Fruit fly (Drosophila melanogaster): Measurements from ENCODE around the gene Ugt303A1.

Ugt303A1 gene

DNA sequence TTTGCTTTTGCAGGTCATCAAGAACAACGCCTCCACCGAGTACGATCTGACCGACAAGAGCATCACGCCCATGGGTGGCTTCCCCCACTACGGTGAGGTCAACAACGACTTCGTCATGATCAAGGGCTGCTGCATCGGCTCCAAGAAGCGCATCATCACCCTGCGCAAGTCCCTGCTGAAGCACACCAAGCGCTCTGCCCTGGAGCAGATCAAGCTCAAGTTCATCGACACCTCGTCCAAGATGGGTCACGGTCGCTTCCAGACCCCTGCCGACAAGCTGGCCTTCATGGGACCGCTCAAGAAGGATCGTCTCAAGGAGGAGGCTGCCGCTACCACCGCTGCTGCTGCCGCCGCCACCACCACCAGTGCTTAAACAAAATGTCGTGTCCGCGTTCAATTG is 49.1 kb downstream of the Ugt303A1 start:
- TF ChIP-seq sima (GFP tag; optimal IDR thresholded peaks at IDR 0.05) = no peak
- TF ChIP-seq Bgb (GFP tag; IDR thresholded peaks at IDR 0.05; ENCODE audit: partially characterized antibody) = 0 out of 2 replicates have a peak, but pooled peaks have one; percentile 35
- TF ChIP-seq Med (GFP tag) = peak; percentile 59
- peak; percentile 91 for TF ChIP-seq Ets65A (GFP tag)

DNA sequence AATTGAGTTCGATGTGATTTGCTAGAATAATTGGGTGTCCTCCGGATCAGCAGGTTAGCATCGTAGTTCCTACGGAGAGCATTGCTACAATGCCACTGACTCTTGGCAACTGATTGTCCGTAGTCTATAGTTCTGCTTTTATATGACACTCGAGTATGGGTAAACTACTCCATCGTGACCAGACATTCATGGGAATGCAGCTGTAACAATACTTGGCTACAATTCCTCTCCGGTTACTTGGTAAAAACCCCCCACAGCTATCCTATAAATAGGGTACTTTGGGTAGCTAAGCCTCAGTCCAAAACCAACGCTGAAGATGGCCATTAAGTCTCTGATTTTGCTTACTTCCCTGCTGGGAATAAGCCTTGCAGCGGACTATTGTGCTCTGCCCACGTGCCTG is 49.9 kb downstream of the Ugt303A1 start, which contains the start of gene scpr-C:
Gene scpr-C (plus strand): TSS at position 301 of the 400 bp plus-strand sequence.
- TF ChIP-seq zfh2 (GFP tag; optimal IDR thresholded peaks at IDR 0.05) = no peak
- no peak for TF ChIP-seq dmrt99B (tag; optimal IDR thresholded peaks at IDR 0.05)
- no peak for TF ChIP-seq CG13775 (GFP tag; optimal IDR thresholded peaks at IDR 0.05)
- no peak for TF ChIP-seq lbe (GFP tag; optimal IDR thresholded peaks at IDR 0.05)
- peak; percentile 41; the same call in 1 of the 2 replicates for TF ChIP-seq chm (GFP tag; IDR thresholded peaks at IDR 0.05)
- no peak for TF ChIP-seq Hsf (GFP tag; optimal IDR thresholded peaks at IDR 0.05)
- no peak for TF ChIP-seq peb (GFP tag; IDR thresholded peaks at IDR 0.05)
- peak; percentile 14; the same call in 1 of the 2 replicates for TF ChIP-seq sob (GFP tag; IDR thresholded peaks at IDR 0.05)
- TF ChIP-seq CG34376 (GFP tag; optimal IDR thresholded peaks at IDR 0.05) = no peak
- peak; percentile 76 for TF ChIP-seq Med (GFP tag)
- no peak for TF ChIP-seq corto (GFP tag; optimal IDR thresholded peaks at IDR 0.05)
- TF ChIP-seq dmrt11E (tag; optimal IDR thresholded peaks at IDR 0.05) = no peak
- no peak for TF ChIP-seq ase (GFP tag; IDR thresholded peaks at IDR 0.05)
- TF ChIP-seq Fer2 (tag; optimal IDR thresholded peaks at IDR 0.05) = no peak
- no peak for TF ChIP-seq stwl (tag; optimal IDR thresholded peaks at IDR 0.05)
- TF ChIP-seq lov (optimal IDR thresholded peaks at IDR 0.05) = no peak
- no peak for TF ChIP-seq lov (GFP tag; IDR thresholded peaks at IDR 0.05)
- 0 out of 2 replicates have a peak, but pooled peaks have one; percentile 17 for TF ChIP-seq CG42726 (GFP tag; IDR thresholded peaks at IDR 0.05; ENCODE audit: partially characterized antibody)
- 0 out of 2 replicates have a peak, but pooled peaks have one; percentile 13 for TF ChIP-seq CG16779 (GFP tag; IDR thresholded peaks at IDR 0.05)
- no peak for TF ChIP-seq pb (GFP tag; optimal IDR thresholded peaks at IDR 0.05)
- TF ChIP-seq h (optimal IDR thresholded peaks at IDR 0.05) = no peak

DNA sequence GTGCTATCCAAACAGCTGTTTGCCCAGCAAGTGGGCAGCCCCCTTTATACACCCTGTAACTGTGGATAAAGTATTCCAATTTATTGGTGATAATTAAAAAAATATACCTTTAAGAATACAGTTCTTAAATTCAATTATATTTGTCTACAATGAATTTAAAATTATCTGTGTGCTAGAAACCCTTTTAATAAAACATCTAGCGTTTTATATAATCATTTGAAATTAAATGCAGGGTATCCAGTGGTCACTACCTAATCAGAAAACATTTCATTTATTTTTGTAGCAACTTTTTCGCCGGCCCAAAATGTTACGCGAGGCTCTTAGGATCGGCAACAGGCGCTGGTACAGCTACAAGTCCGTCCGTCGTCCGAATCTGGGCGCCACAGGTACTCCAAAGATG is 51.2 kb downstream of the Ugt303A1 start, which contains the start of gene CG17726:
Gene CG17726 (plus strand): TSS at position 267 of the 400 bp plus-strand sequence.
- TF ChIP-seq Fer3 (tag; optimal IDR thresholded peaks at IDR 0.05) (peak; percentile 98), CG1602 (GFP tag; optimal IDR thresholded peaks at IDR 0.05) (peak; percentile 98), CG2875 (GFP tag; optimal IDR thresholded peaks at IDR 0.05) (peak; percentile 96), sr (GFP tag; IDR thresholded peaks at IDR 0.05) (peak; percentile 76; the same call in 1 of the 3 replicates), CG12769 (tag; optimal IDR thresholded peaks at IDR 0.05) (no peak), dysf (GFP tag; IDR thresholded peaks at IDR 0.05) (peak; percentile 98), Lim3 (GFP tag; IDR thresholded peaks at IDR 0.05) (peak; percentile 92), CG15601 (tag; optimal IDR thresholded peaks at IDR 0.05) (peak; percentile 97), CG8944 (GFP tag; optimal IDR thresholded peaks at IDR 0.05) (peak; percentile 87), jumu (GFP tag; optimal IDR thresholded peaks at IDR 0.05) (peak; percentile 79), CG6175 (GFP tag; IDR thresholded peaks at IDR 0.05) (peak; percentile 87), ro (GFP tag; IDR thresholded peaks at IDR 0.05) (peak; percentile 95), Aef1 (GFP tag; IDR thresholded peaks at IDR 0.05) (peak; percentile 97), unc-4 (GFP tag; IDR thresholded peaks at IDR 0.05; ENCODE audit: partially characterized antibody) (no peak), Oli (tag; optimal IDR thresholded peaks at IDR 0.05) (peak; percentile 97), CG8359 (GFP tag; optimal IDR thresholded peaks at IDR 0.05; ENCODE audit: borderline replicate concordance) (peak; percentile 83), Elba2 (GFP tag; optimal IDR thresholded peaks at IDR 0.05) (peak; percentile 88), CG17829 (tag; optimal IDR thresholded peaks at IDR 0.05) (peak; percentile 98), odd (GFP tag; optimal IDR thresholded peaks at IDR 0.05) (peak; percentile 94), pita (GFP tag; optimal IDR thresholded peaks at IDR 0.05) (no peak), CG16779 (GFP tag; IDR thresholded peaks at IDR 0.05) (peak; percentile 90), Trl (optimal IDR thresholded peaks at IDR 0.05) (no peak), Trl (GFP tag; optimal IDR thresholded peaks at IDR 0.05) (peak; percentile 88), fd3F (GFP tag; optimal IDR thresholded peaks at IDR 0.05) (peak; percentile 97), TFAM (GFP tag; optimal IDR thresholded peaks at IDR 0.05) (peak; percentile 90), CG4282 (GFP tag; optimal IDR thresholded peaks at IDR 0.05) (peak; percentile 13), CG7556 (GFP tag; optimal IDR thresholded peaks at IDR 0.05) (peak; percentile 96)
